Fruit fly (Drosophila melanogaster) whole organism: ENCODE data around the gene CG33639.

Experiments
- Dll ChIP-seq: fragments of >200 bp; optimal IDR thresholded peaks from 2 replicates; lab custom pipeline; 2017
- psq ChIP-seq: fragments of >200 bp; optimal IDR thresholded peaks from 2 replicates; lab custom pipeline; 2017

DNA sequence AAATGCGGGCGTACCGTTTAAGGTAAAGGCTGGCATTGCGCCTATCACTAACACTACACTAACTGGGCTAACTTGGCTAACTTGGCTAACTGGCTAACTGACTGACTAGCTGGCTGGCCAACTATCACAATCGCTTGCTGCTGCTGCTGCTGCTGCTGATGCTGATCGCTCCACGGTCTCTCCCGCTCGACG is 17.2 kb upstream of the CG33639 start, which contains the start of gene upd2:
- TF ChIP-seq Dll (lab: Kevin White, UChicago) (no peak), psq (no peak)
